Worm (Caenorhabditis elegans): ENCODE results near the gene Y48E1B.17.

Y48E1B.17 gene

ce11 chrII:13505386-13505785 lies 35.5 kb downstream of the Y48E1B.17 start:
- no peak for TF ChIP-seq ztf-23 (GFP tag; IDR thresholded peaks at IDR 0.05)
- no peak for TF ChIP-seq tab-1 (GFP tag; IDR thresholded peaks at IDR 0.05)
- TF ChIP-seq ztf-29 (GFP tag; IDR thresholded peaks at IDR 0.05) = no peak
- TF ChIP-seq cog-1 (tag; optimal IDR thresholded peaks at IDR 0.05) = no peak

ce11 chrII:13503653-13504052 lies 37.2 kb downstream of the Y48E1B.17 start, which contains the start of gene F54F11.1:
TSS of gene F54F11.1 (plus strand) at chrII:13503953.
- TF ChIP-seq ref-1 (GFP tag; conservative IDR thresholded peaks at IDR 0.05) = no peak
- TF ChIP-seq ztf-29 (GFP tag; IDR thresholded peaks at IDR 0.05) = no peak
- no peak for TF ChIP-seq med-1 (GFP tag; optimal IDR thresholded peaks at IDR 0.05; ENCODE audit: insufficient read depth)
- no peak for TF ChIP-seq T22C8.4 (GFP tag; IDR thresholded peaks at IDR 0.05)
- no peak for TF ChIP-seq klf-2 (GFP tag; conservative IDR thresholded peaks at IDR 0.05)
- no peak for TF ChIP-seq tab-1 (GFP tag; IDR thresholded peaks at IDR 0.05)
- no peak for TF ChIP-seq flt-1 (GFP tag; IDR thresholded peaks at IDR 0.05)
- no peak for TF ChIP-seq ztf-23 (GFP tag; IDR thresholded peaks at IDR 0.05)
- no peak for TF ChIP-seq cog-1 (tag; optimal IDR thresholded peaks at IDR 0.05)

- TF ChIP-seq ztf-29 (GFP tag; IDR thresholded peaks at IDR 0.05) = no peak
- no peak for TF ChIP-seq T22C8.4 (GFP tag; IDR thresholded peaks at IDR 0.05)
Measured at ce11 chrII:13501575-13501974, 39.3 kb downstream of the Y48E1B.17 start, which contains the start of gene F45H10.5. TSS of gene F45H10.5 (plus strand) at chrII:13501875.

ce11 chrII:13500582-13500981 lies 40.3 kb downstream of the Y48E1B.17 start:
- TF ChIP-seq tab-1 (GFP tag; IDR thresholded peaks at IDR 0.05) = no peak
- no peak for TF ChIP-seq ref-1 (GFP tag; conservative IDR thresholded peaks at IDR 0.05)
- no peak for TF ChIP-seq ztf-29 (GFP tag; IDR thresholded peaks at IDR 0.05)
- no peak for TF ChIP-seq klf-2 (GFP tag; conservative IDR thresholded peaks at IDR 0.05)
- TF ChIP-seq ztf-23 (GFP tag; IDR thresholded peaks at IDR 0.05) = no peak
- no peak for TF ChIP-seq med-1 (GFP tag; optimal IDR thresholded peaks at IDR 0.05; ENCODE audit: insufficient read depth)

- TF ChIP-seq ztf-29 (GFP tag; IDR thresholded peaks at IDR 0.05) (no peak), med-1 (GFP tag; optimal IDR thresholded peaks at IDR 0.05; ENCODE audit: insufficient read depth) (no peak), flt-1 (GFP tag; IDR thresholded peaks at IDR 0.05) (no peak), tab-1 (GFP tag; IDR thresholded peaks at IDR 0.05) (no peak), ref-1 (GFP tag; conservative IDR thresholded peaks at IDR 0.05) (no peak), cog-1 (tag; optimal IDR thresholded peaks at IDR 0.05) (no peak), T22C8.4 (GFP tag; IDR thresholded peaks at IDR 0.05) (no peak), ztf-23 (GFP tag; IDR thresholded peaks at IDR 0.05) (no peak), klf-2 (GFP tag; conservative IDR thresholded peaks at IDR 0.05) (no peak)
Measured at ce11 chrII:13495718-13496117, 45.2 kb downstream of the Y48E1B.17 start, which contains the start of gene drr-1. TSS of gene drr-1 (minus strand) at chrII:13495900.

ce11 chrII:13494762-13495161 lies 46.1 kb downstream of the Y48E1B.17 start:
- TF ChIP-seq T22C8.4 (GFP tag; IDR thresholded peaks at IDR 0.05) = no peak
- no peak for TF ChIP-seq cog-1 (tag; optimal IDR thresholded peaks at IDR 0.05)
- TF ChIP-seq flt-1 (GFP tag; IDR thresholded peaks at IDR 0.05) = no peak
- TF ChIP-seq tab-1 (GFP tag; IDR thresholded peaks at IDR 0.05) = no peak

ce11 chrII:13494175-13494650 lies 46.7 kb downstream of the Y48E1B.17 start, which contains the start of gene ndua-7:
TSS of gene ndua-7 (minus strand) at chrII:13494600.
- TF ChIP-seq ztf-23 (GFP tag; IDR thresholded peaks at IDR 0.05) (no peak), ref-1 (GFP tag; conservative IDR thresholded peaks at IDR 0.05) (no peak), med-1 (GFP tag; optimal IDR thresholded peaks at IDR 0.05; ENCODE audit: insufficient read depth) (no peak), T22C8.4 (GFP tag; IDR thresholded peaks at IDR 0.05) (no peak), ztf-29 (GFP tag; IDR thresholded peaks at IDR 0.05) (no peak), cog-1 (tag; optimal IDR thresholded peaks at IDR 0.05) (no peak), tab-1 (GFP tag; IDR thresholded peaks at IDR 0.05) (no peak)

- TF ChIP-seq ztf-29 (GFP tag; IDR thresholded peaks at IDR 0.05) = no peak
- no peak for TF ChIP-seq klf-2 (GFP tag; conservative IDR thresholded peaks at IDR 0.05)
- no peak for TF ChIP-seq T22C8.4 (GFP tag; IDR thresholded peaks at IDR 0.05)
- TF ChIP-seq cog-1 (tag; optimal IDR thresholded peaks at IDR 0.05) = no peak
- TF ChIP-seq ref-1 (GFP tag; conservative IDR thresholded peaks at IDR 0.05) = no peak
- no peak for TF ChIP-seq flt-1 (GFP tag; IDR thresholded peaks at IDR 0.05)
- TF ChIP-seq med-1 (GFP tag; optimal IDR thresholded peaks at IDR 0.05; ENCODE audit: insufficient read depth) = no peak
- TF ChIP-seq tab-1 (GFP tag; IDR thresholded peaks at IDR 0.05) = no peak
Measured at ce11 chrII:13492948-13493347, 47.9 kb downstream of the Y48E1B.17 start, which contains the start of gene F45H10.2. TSS of gene F45H10.2 (minus strand) at chrII:13493048.

- TF ChIP-seq klf-2 (GFP tag; conservative IDR thresholded peaks at IDR 0.05) (no peak), tab-1 (GFP tag; IDR thresholded peaks at IDR 0.05) (no peak), ztf-23 (GFP tag; IDR thresholded peaks at IDR 0.05) (no peak), T22C8.4 (GFP tag; IDR thresholded peaks at IDR 0.05) (no peak), ztf-29 (GFP tag; IDR thresholded peaks at IDR 0.05) (no peak), flt-1 (GFP tag; IDR thresholded peaks at IDR 0.05) (no peak), cog-1 (tag; optimal IDR thresholded peaks at IDR 0.05) (no peak), med-1 (GFP tag; optimal IDR thresholded peaks at IDR 0.05; ENCODE audit: insufficient read depth) (no peak), ref-1 (GFP tag; conservative IDR thresholded peaks at IDR 0.05) (no peak)
Measured at ce11 chrII:13491254-13491889, 49.5 kb downstream of the Y48E1B.17 start, which contains the start of gene alh-7. TSS of gene alh-7 (minus strand) at chrII:13491786.

ce11 chrII:13489896-13490295 lies 51.0 kb downstream of the Y48E1B.17 start:
- TF ChIP-seq ztf-29 (GFP tag; IDR thresholded peaks at IDR 0.05) = no peak
- TF ChIP-seq tab-1 (GFP tag; IDR thresholded peaks at IDR 0.05) = no peak
- TF ChIP-seq ztf-23 (GFP tag; IDR thresholded peaks at IDR 0.05) = no peak
- no peak for TF ChIP-seq med-1 (GFP tag; optimal IDR thresholded peaks at IDR 0.05; ENCODE audit: insufficient read depth)
- TF ChIP-seq T22C8.4 (GFP tag; IDR thresholded peaks at IDR 0.05) = no peak
- no peak for TF ChIP-seq klf-2 (GFP tag; conservative IDR thresholded peaks at IDR 0.05)
- TF ChIP-seq flt-1 (GFP tag; IDR thresholded peaks at IDR 0.05) = no peak
- TF ChIP-seq cog-1 (tag; optimal IDR thresholded peaks at IDR 0.05) = no peak
- TF ChIP-seq ref-1 (GFP tag; conservative IDR thresholded peaks at IDR 0.05) = no peak
